Fruit fly (Drosophila melanogaster) whole organism, embryonic: ENCODE measurements around the gene CG13404.

Experiments used
- B-H2 ChIP-seq: fragments of 200-800 bp; sonication (Bioruptor generic); optimal IDR thresholded peaks from 2 replicates; lab custom pipeline; 2018; ENCODE audit warnings: missing biosample characterization, mild to moderate bottlenecking, missing genetic modification characterization
- CG10321 ChIP-seq: fragments of 200-800 bp; sonication (Bioruptor generic); IDR thresholded peaks from 2 replicates; pipeline ENCODE4 v1.3.6; 2022; ENCODE audit warnings: missing biosample characterization, missing genetic modification characterization
- CG10654 ChIP-seq: fragments of 200-800 bp; sonication (Bioruptor generic); optimal IDR thresholded peaks from 2 replicates; lab custom pipeline; 2016; ENCODE audit warnings: missing biosample characterization, missing genetic modification characterization
- CG12299 ChIP-seq: fragments of 200-800 bp; sonication (Bioruptor generic); optimal IDR thresholded peaks from 2 replicates; lab custom pipeline; 2018; ENCODE audit warnings: missing biosample characterization, mild to moderate bottlenecking, missing genetic modification characterization
- CG13123 ChIP-seq: fragments of 200-800 bp; sonication (Bioruptor generic); optimal IDR thresholded peaks from 2 replicates; lab custom pipeline; 2016; ENCODE audit warnings: missing biosample characterization, missing genetic modification characterization
- CG14014 ChIP-seq: fragments of 200-800 bp; sonication (Bioruptor generic); IDR thresholded peaks from 2 replicates; pipeline ENCODE4 v1.3.6; 2022; ENCODE audit warnings: missing biosample characterization, missing genetic modification characterization
- CG15011 ChIP-seq: fragments of 200-800 bp; sonication (Bioruptor generic); optimal IDR thresholded peaks from 3 replicates; lab custom pipeline; 2018; ENCODE audit warnings: missing biosample characterization, mild to moderate bottlenecking, missing genetic modification characterization
- CG1603 ChIP-seq: fragments of 200-800 bp; sonication (Bioruptor generic); optimal IDR thresholded peaks from 2 replicates; lab custom pipeline; 2019; ENCODE audit warnings: missing biosample characterization, mild to moderate bottlenecking, missing genetic modification characterization, moderate library complexity
- CG30403 ChIP-seq: fragments of 200-800 bp; sonication (Bioruptor generic); optimal IDR thresholded peaks from 3 replicates; lab custom pipeline; 2016; ENCODE audit warnings: missing biosample characterization, missing genetic modification characterization
- CG32532 ChIP-seq: fragments of 200-800 bp; sonication (Bioruptor generic); IDR thresholded peaks from 2 replicates; pipeline ENCODE4 v1.3.6; 2022; ENCODE audit warnings: missing biosample characterization, missing genetic modification characterization
- CG3281 ChIP-seq: fragments of 200-800 bp; sonication (Bioruptor generic); optimal IDR thresholded peaks from 3 replicates; lab custom pipeline; 2017; ENCODE audit warnings: missing biosample characterization, mild to moderate bottlenecking, missing genetic modification characterization
- CG3995 ChIP-seq: fragments of 200-800 bp; sonication (Bioruptor generic); optimal IDR thresholded peaks from 3 replicates; lab custom pipeline; 2016; ENCODE audit warnings: missing biosample characterization, missing genetic modification characterization
- CG6175 ChIP-seq: fragments of 200-800 bp; sonication (Bioruptor generic); IDR thresholded peaks from 3 replicates; pipeline ENCODE4 v1.3.6; 2022; ENCODE audit warnings: missing biosample characterization, missing genetic modification characterization
- CG7928 ChIP-seq: fragments of 200-800 bp; sonication (Bioruptor generic); optimal IDR thresholded peaks from 2 replicates; lab custom pipeline; 2017; ENCODE audit warnings: missing biosample characterization, mild to moderate bottlenecking, missing genetic modification characterization
- D19A ChIP-seq: fragments of 200-800 bp; optimal IDR thresholded peaks from 3 replicates; lab custom pipeline; 2019; ENCODE audit warnings: missing biosample characterization, mild to moderate bottlenecking, missing genetic modification characterization, moderate library complexity
- Dbx ChIP-seq: fragments of 200-800 bp; sonication (Bioruptor generic); IDR thresholded peaks from 3 replicates; pipeline ENCODE4 v1.3.6; 2022; ENCODE audit warnings: missing biosample characterization, missing genetic modification characterization
- Fer1 ChIP-seq: fragments of 200-800 bp; sonication (Bioruptor generic); optimal IDR thresholded peaks from 2 replicates; lab custom pipeline; 2017; ENCODE audit warnings: missing biosample characterization, mild to moderate bottlenecking, missing genetic modification characterization
- Gug ChIP-seq: fragments of 200-800 bp; sonication (Bioruptor generic); IDR thresholded peaks from 4 replicates; pipeline ENCODE4 v1.3.6; 2022; ENCODE audit warnings: missing biosample characterization, missing genetic modification characterization
- Hr39 ChIP-seq: fragments of >200 bp; optimal IDR thresholded peaks from 2 replicates; lab custom pipeline; 2017
- Hr78 ChIP-seq, 2 experiments: fragments of 200-800 bp in 1 of 2; fragments of >200 bp in 1 of 2; sonication (Bioruptor generic) in 1 of 2; optimal IDR thresholded peaks; 2 replicates each; lab custom pipeline; 2017 to 2019; ENCODE audit warnings: missing biosample characterization in 2 of 2, missing genetic modification characterization in 2 of 2, mild to moderate bottlenecking in 1 of 2, moderate library complexity in 1 of 2
- Hsf ChIP-seq: fragments of 200-800 bp; sonication (Bioruptor generic); optimal IDR thresholded peaks from 3 replicates; lab custom pipeline; 2016; ENCODE audit warnings: missing biosample characterization, missing genetic modification characterization
- NC2β ChIP-seq: fragments of 200-800 bp; sonication (Bioruptor generic); optimal IDR thresholded peaks from 2 replicates; lab custom pipeline; 2016; ENCODE audit warnings: missing biosample characterization, missing genetic modification characterization
- Nf-YB ChIP-seq: fragments of 200-800 bp; sonication (Bioruptor generic); optimal IDR thresholded peaks from 3 replicates; lab custom pipeline; 2019; ENCODE audit warnings: missing biosample characterization, mild to moderate bottlenecking, missing genetic modification characterization, moderate library complexity
- Six4 ChIP-seq: fragments of 200-800 bp; sonication (Bioruptor generic); optimal IDR thresholded peaks from 2 replicates; lab custom pipeline; 2016; ENCODE audit warnings: missing biosample characterization, missing genetic modification characterization
- Stat92E ChIP-seq, 3 experiments: fragments of >200 bp in 2 of 3; fragments of 200-800 bp in 1 of 3; sonication (Bioruptor generic) in 1 of 3; optimal IDR thresholded peaks; 2 replicates each; lab custom pipeline; 2017 to 2019; ENCODE audit warnings: missing biosample characterization in 3 of 3, missing genetic modification characterization in 3 of 3, mild to moderate bottlenecking in 1 of 3, moderate library complexity in 1 of 3
- ara ChIP-seq: fragments of 200-800 bp; sonication (Bioruptor generic); IDR thresholded peaks from 2 replicates; pipeline ENCODE4 v1.3.6; 2022; ENCODE audit warnings: missing biosample characterization, missing genetic modification characterization
- ash1 ChIP-seq: fragments of 200-800 bp; sonication (Bioruptor generic); optimal IDR thresholded peaks from 2 replicates; lab custom pipeline; 2018; ENCODE audit warnings: missing biosample characterization, mild to moderate bottlenecking, missing genetic modification characterization
- bigmax ChIP-seq: fragments of 200-800 bp; sonication (Bioruptor generic); optimal IDR thresholded peaks from 2 replicates; lab custom pipeline; 2018; ENCODE audit warnings: missing biosample characterization, mild to moderate bottlenecking, missing genetic modification characterization
- cas ChIP-seq: fragments of 200-800 bp; sonication (Bioruptor generic); IDR thresholded peaks from 2 replicates; pipeline ENCODE4 v1.3.6; 2022; ENCODE audit warnings: missing biosample characterization, missing genetic modification characterization
- ci ChIP-seq: fragments of 200-800 bp; sonication (Bioruptor generic); IDR thresholded peaks from 3 replicates; pipeline ENCODE4 v1.3.6; 2022; ENCODE audit warnings: missing biosample characterization, missing genetic modification characterization
- croc ChIP-seq: fragments of 200-800 bp; sonication (Bioruptor generic); conservative IDR thresholded peaks from 3 replicates; pipeline ENCODE4 v1.3.6; 2022; ENCODE audit warnings: missing biosample characterization, missing genetic modification characterization
- esg ChIP-seq: fragments of 200-800 bp; sonication (Bioruptor generic); conservative IDR thresholded peaks from 2 replicates; pipeline ENCODE4 v1.3.6; 2022; ENCODE audit warnings: missing biosample characterization, missing genetic modification characterization
- eve ChIP-seq, 2 experiments: fragments of >200 bp; optimal IDR thresholded peaks; 2 replicates each; lab custom pipeline; 2017; ENCODE audit warnings: missing biosample characterization in 2 of 2, missing genetic modification characterization in 2 of 2
- exex ChIP-seq: fragments of 200-800 bp; sonication (Bioruptor generic); optimal IDR thresholded peaks from 4 replicates; lab custom pipeline; 2018; ENCODE audit warnings: missing biosample characterization, mild to moderate bottlenecking, missing genetic modification characterization, moderate library complexity
- h ChIP-seq: fragments of >200 bp; optimal IDR thresholded peaks from 2 replicates; lab custom pipeline; 2017
- knrl ChIP-seq: fragments of 200-800 bp; sonication (Bioruptor generic); IDR thresholded peaks from 3 replicates; pipeline ENCODE4 v1.3.6; 2022; ENCODE audit warnings: missing biosample characterization, missing genetic modification characterization; ENCODE audit not compliant: partially characterized antibody
- maf-S ChIP-seq: fragments of 200-800 bp; sonication (Bioruptor generic); optimal IDR thresholded peaks from 2 replicates; lab custom pipeline; 2016; ENCODE audit warnings: missing biosample characterization, missing genetic modification characterization
- mirr ChIP-seq: fragments of 200-800 bp; sonication (Bioruptor generic); optimal IDR thresholded peaks from 3 replicates; lab custom pipeline; 2018; ENCODE audit warnings: missing biosample characterization, mild to moderate bottlenecking, missing genetic modification characterization
- nerfin-1 ChIP-seq: fragments of 200-800 bp; sonication (Bioruptor generic); optimal IDR thresholded peaks from 3 replicates; lab custom pipeline; 2019; ENCODE audit warnings: missing biosample characterization, mild to moderate bottlenecking, missing genetic modification characterization, moderate library complexity
- pita ChIP-seq: fragments of 200-800 bp; sonication (Bioruptor generic); optimal IDR thresholded peaks from 2 replicates; lab custom pipeline; 2017; ENCODE audit warnings: missing biosample characterization, mild to moderate bottlenecking, missing genetic modification characterization
- rib ChIP-seq: fragments of 200-800 bp; sonication (Bioruptor generic); IDR thresholded peaks from 2 replicates; pipeline ENCODE4 v1.3.6; 2022; ENCODE audit warnings: missing biosample characterization, missing genetic modification characterization
- seq ChIP-seq: fragments of 200-800 bp; sonication (Bioruptor generic); IDR thresholded peaks from 2 replicates; pipeline ENCODE4 v1.3.6; 2022; ENCODE audit warnings: missing biosample characterization, missing genetic modification characterization
- sim ChIP-seq: fragments of 200-800 bp; sonication (Bioruptor generic); IDR thresholded peaks from 2 replicates; pipeline ENCODE4 v1.3.6; 2022; ENCODE audit warnings: missing biosample characterization, missing genetic modification characterization
- tap ChIP-seq: fragments of 200-800 bp; optimal IDR thresholded peaks from 3 replicates; lab custom pipeline; 2019; ENCODE audit warnings: missing biosample characterization, mild to moderate bottlenecking, missing genetic modification characterization, moderate library complexity
- tin ChIP-seq: fragments of 200-800 bp; sonication (Bioruptor generic); optimal IDR thresholded peaks from 3 replicates; lab custom pipeline; 2016; ENCODE audit warnings: missing biosample characterization, missing genetic modification characterization
- tll ChIP-seq, 2 experiments: fragments of 200-800 bp in 1 of 2; fragments of >200 bp in 1 of 2; sonication (Bioruptor generic) in 1 of 2; optimal IDR thresholded peaks; 2 replicates each; lab custom pipeline; 2017 to 2019; ENCODE audit warnings: missing biosample characterization in 2 of 2, missing genetic modification characterization in 2 of 2, mild to moderate bottlenecking in 1 of 2, moderate library complexity in 1 of 2
- toy ChIP-seq: fragments of 200-800 bp; sonication (Bioruptor generic); IDR thresholded peaks from 2 replicates; pipeline ENCODE4 v1.3.6; 2022; ENCODE audit warnings: missing biosample characterization, missing genetic modification characterization
- tup ChIP-seq: fragments of 200-800 bp; sonication (Bioruptor generic); optimal IDR thresholded peaks from 2 replicates; lab custom pipeline; 2016; ENCODE audit warnings: missing biosample characterization, mild to moderate bottlenecking, missing genetic modification characterization, moderate library complexity
- unpg ChIP-seq: fragments of 200-800 bp; sonication (Bioruptor generic); optimal IDR thresholded peaks from 3 replicates; lab custom pipeline; 2018; ENCODE audit warnings: missing biosample characterization, mild to moderate bottlenecking, missing genetic modification characterization, moderate library complexity
- vfl ChIP-seq: fragments of 200-800 bp; sonication (Bioruptor generic); optimal IDR thresholded peaks from 2 replicates; lab custom pipeline; 2016; ENCODE audit warnings: missing biosample characterization, missing genetic modification characterization
- zen2 ChIP-seq: fragments of 200-800 bp; sonication (Bioruptor generic); IDR thresholded peaks from 3 replicates; pipeline ENCODE4 v1.3.6; 2022; ENCODE audit warnings: missing biosample characterization, missing genetic modification characterization; ENCODE audit not compliant: partially characterized antibody

Gene CG13404

dm6 chrX:14237873-14238394 is 28.1 kb downstream of the CG13404 start, which contains the start of the genes Fbxl4 and Dus2 (continued):
- peak; percentile 60; the same call in 1 of the 2 replicates for TF ChIP-seq sim (GFP tag; lab: Robert Waterston, UW)
- peak; percentile 75 for TF ChIP-seq CG3995 (GFP tag; lab: Kevin White, UChicago)
- no peak for TF ChIP-seq zen2 (GFP tag; lab: Robert Waterston, UW)
- no peak for TF ChIP-seq pita (GFP tag; lab: Kevin White, UChicago)
- peak; percentile 86 for TF ChIP-seq nerfin-1
- TF ChIP-seq Fer1 (GFP tag; lab: Kevin White, UChicago), result peak; percentile 88
- TF ChIP-seq NC2β (GFP tag; lab: Kevin White, UChicago), result peak; percentile 92
- TF ChIP-seq ci, result peak; percentile 94
- TF ChIP-seq Stat92E (GFP tag; optimal IDR thresholded peaks at IDR 0.05; lab: Kevin White, UChicago), result no peak
- peak; percentile 88 for TF ChIP-seq croc (GFP tag; lab: Robert Waterston, UW)
- peak; percentile 70 for TF ChIP-seq Nf-YB (GFP tag; lab: Kevin White, UChicago)
- TF ChIP-seq unpg (GFP tag; lab: Kevin White, UChicago), result peak; percentile 87
- TF ChIP-seq tap, result peak; percentile 78
- TF ChIP-seq esg (GFP tag; lab: Robert Waterston, UW), result peak; percentile 93
- peak; percentile 92 for TF ChIP-seq CG1603 (tag; lab: Kevin White, UChicago)
- peak; percentile 93 for TF ChIP-seq Dbx
- TF ChIP-seq CG32532 (GFP tag; lab: Robert Waterston, UW), result peak; percentile 92
- peak; percentile 97 for TF ChIP-seq tin (GFP tag; lab: Kevin White, UChicago)
- TF ChIP-seq knrl (GFP tag; lab: Robert Waterston, UW), result peak; percentile 69; the same call in 2 of the 3 replicates
- peak; percentile 89 for TF ChIP-seq CG3281 (GFP tag; lab: Kevin White, UChicago)
- peak in 1 of 2 experiments; percentile 77 for TF ChIP-seq Hr78 (GFP tag; optimal IDR thresholded peaks at IDR 0.05; lab: Kevin White, UChicago)
- TF ChIP-seq rib (GFP tag; lab: Robert Waterston, UW), result 0 out of 2 replicates have a peak, but pooled peaks have one; percentile 60
- TF ChIP-seq B-H2 (GFP tag; lab: Kevin White, UChicago), result peak; percentile 88
- peak; percentile 97 for TF ChIP-seq Gug (GFP tag; lab: Robert Waterston, UW)
- TF ChIP-seq ash1 (GFP tag; lab: Kevin White, UChicago), result peak; percentile 3
- peak; percentile 97 for TF ChIP-seq CG30403 (GFP tag; lab: Kevin White, UChicago)
- peak; percentile 62 for TF ChIP-seq CG10321
- TF ChIP-seq tll (GFP tag; optimal IDR thresholded peaks at IDR 0.05; lab: Kevin White, UChicago), result no peak
- TF ChIP-seq tup, result peak; percentile 83
- peak; percentile 88 for TF ChIP-seq CG14014 (GFP tag; lab: Robert Waterston, UW)
- TF ChIP-seq eve (GFP tag; optimal IDR thresholded peaks at IDR 0.05; lab: Kevin White, UChicago), result no peak
- peak; percentile 96 for TF ChIP-seq Hsf
- TF ChIP-seq Six4 (GFP tag; lab: Kevin White, UChicago), result peak; percentile 90
- peak; percentile 80 for TF ChIP-seq D19A (tag; lab: Kevin White, UChicago)
- peak; percentile 90 for TF ChIP-seq CG10654 (GFP tag; lab: Kevin White, UChicago)
- TF ChIP-seq exex (tag; lab: Kevin White, UChicago), result no peak
- TF ChIP-seq mirr (GFP tag; lab: Kevin White, UChicago), result peak; percentile 73
- peak; percentile 87 for TF ChIP-seq seq (GFP tag; lab: Robert Waterston, UW)
- TF ChIP-seq CG7928 (GFP tag; lab: Kevin White, UChicago), result peak; percentile 61
- no peak for TF ChIP-seq h (lab: Kevin White, UChicago)
- peak; percentile 74 for TF ChIP-seq toy (GFP tag; lab: Robert Waterston, UW)
- no peak for TF ChIP-seq bigmax (GFP tag; lab: Kevin White, UChicago)
- peak; percentile 92 for TF ChIP-seq ara
- peak; percentile 79 for TF ChIP-seq CG6175 (GFP tag; lab: Robert Waterston, UW)
- TF ChIP-seq cas (GFP tag; lab: Robert Waterston, UW), result peak; percentile 79
- TF ChIP-seq CG13123, result peak; percentile 68
- peak; percentile 84 for TF ChIP-seq vfl
- TF ChIP-seq Hr39 (lab: Kevin White, UChicago), result no peak
- peak; percentile 76 for TF ChIP-seq CG12299 (tag; lab: Kevin White, UChicago)
- peak; percentile 86 for TF ChIP-seq maf-S (GFP tag; lab: Kevin White, UChicago)
- TF ChIP-seq CG15011, result peak; percentile 85
